Worm (Caenorhabditis elegans) whole organism, L4/young adult: ENCODE measurements around the gene acs-19.

Experiments used
- W03F9.2 ChIP-seq: fragments of 150-350 bp; optimal IDR thresholded peaks from 2 replicates; lab custom pipeline; 2014; ENCODE audit warnings: missing biosample characterization, missing genetic modification characterization
- dao-5 ChIP-seq: sonication (generic microtip); optimal IDR thresholded peaks from 2 replicates; lab custom pipeline; 2016; ENCODE audit warnings: missing genotype, missing genetic modification characterization, moderate library complexity, missing compliant biosample characterization

DNA sequence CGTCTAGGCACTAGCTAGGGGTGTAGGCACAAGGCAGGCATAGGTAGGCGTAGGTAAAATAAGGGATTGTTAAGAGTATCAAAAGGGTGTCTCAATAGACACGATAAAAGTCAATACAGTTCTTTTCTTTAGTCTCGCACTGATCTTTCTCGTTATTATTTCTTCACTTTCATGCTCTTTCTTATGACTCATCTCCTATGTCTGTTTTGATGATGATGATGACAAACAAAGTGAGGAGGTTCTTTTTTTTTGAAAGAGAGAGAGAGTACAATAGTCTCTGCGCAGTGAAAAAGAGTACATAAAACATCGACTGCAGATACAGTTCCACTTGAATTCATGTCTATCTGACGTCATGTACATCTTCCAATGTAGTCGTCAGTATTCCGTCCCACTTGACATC, 25.6 kb downstream of the acs-19 start:
- no peak for TF ChIP-seq dao-5 (tag; lab: Kevin White, UChicago)
- no peak for TF ChIP-seq W03F9.2 (tag; lab: Kevin White, UChicago)
